Worm (Caenorhabditis elegans): ENCODE data around the gene sir-2.2.

The sir-2.2 gene

DNA sequence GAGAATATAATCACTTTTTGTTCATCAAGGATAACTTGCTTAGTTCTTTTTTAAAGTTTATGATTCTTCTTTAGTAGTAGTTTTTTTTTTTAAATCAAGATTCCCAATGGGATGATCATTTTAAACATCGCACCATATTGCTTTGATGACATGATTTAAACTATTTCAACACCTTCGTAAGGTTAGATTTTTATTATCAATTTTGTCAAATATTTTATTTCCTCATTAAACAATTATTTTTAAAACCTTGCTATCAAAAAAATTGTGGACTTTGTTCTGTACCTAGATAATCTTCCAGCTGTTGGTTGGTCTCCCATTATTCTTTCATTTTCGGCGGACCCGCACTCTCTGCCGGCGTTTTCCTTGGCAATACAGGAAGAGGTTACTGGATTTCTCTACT lies 3.5 kb downstream of the sir-2.2 start, which contains the start of gene sir-2.3:
Gene sir-2.3 (plus strand): TSS at position 301 of the 400 bp plus-strand sequence.
- no peak for TF ChIP-seq cebp-1 (GFP tag; IDR thresholded peaks at IDR 0.05)
- no peak for TF ChIP-seq cebp-1 (tag; optimal IDR thresholded peaks at IDR 0.05)
- TF ChIP-seq nhr-80 (tag; optimal IDR thresholded peaks at IDR 0.05): no peak
- TF ChIP-seq madf-3 (GFP tag; IDR thresholded peaks at IDR 0.05): no peak
- TF ChIP-seq lin-35 (GFP tag; optimal IDR thresholded peaks at IDR 0.05): no peak
- no peak for TF ChIP-seq ekl-4 (GFP tag; IDR thresholded peaks at IDR 0.05)
- TF ChIP-seq hmg-20 (GFP tag; IDR thresholded peaks at IDR 0.05): no peak
- TF ChIP-seq rpc-1 (optimal IDR thresholded peaks at IDR 0.05): no peak
- no peak for TF ChIP-seq rpc-1 (tag; optimal IDR thresholded peaks at IDR 0.05)
- TF ChIP-seq hlh-12 (tag; optimal IDR thresholded peaks at IDR 0.05): no peak
- TF ChIP-seq snpc-1.1 (tag; optimal IDR thresholded peaks at IDR 0.05; ENCODE audit: insufficient read depth): no peak
- no peak for TF ChIP-seq pha-4 (tag; optimal IDR thresholded peaks at IDR 0.05)
- no peak for TF ChIP-seq sdz-38 (tag; optimal IDR thresholded peaks at IDR 0.05)
- TF ChIP-seq ceh-40 (GFP tag; IDR thresholded peaks at IDR 0.05): no peak
- no peak for TF ChIP-seq rec-8 (tag; optimal IDR thresholded peaks at IDR 0.05)

ce11 chrX:13333835-13334234 lies 6.0 kb downstream of the sir-2.2 start, which contains the start of gene F46G10.4:
Gene F46G10.4, plus strand, starts transcription at chrX:13334046.
- TF ChIP-seq nhr-90 (tag; optimal IDR thresholded peaks at IDR 0.05) (no peak), nhr-80 (tag; optimal IDR thresholded peaks at IDR 0.05) (peak; percentile 91)

DNA sequence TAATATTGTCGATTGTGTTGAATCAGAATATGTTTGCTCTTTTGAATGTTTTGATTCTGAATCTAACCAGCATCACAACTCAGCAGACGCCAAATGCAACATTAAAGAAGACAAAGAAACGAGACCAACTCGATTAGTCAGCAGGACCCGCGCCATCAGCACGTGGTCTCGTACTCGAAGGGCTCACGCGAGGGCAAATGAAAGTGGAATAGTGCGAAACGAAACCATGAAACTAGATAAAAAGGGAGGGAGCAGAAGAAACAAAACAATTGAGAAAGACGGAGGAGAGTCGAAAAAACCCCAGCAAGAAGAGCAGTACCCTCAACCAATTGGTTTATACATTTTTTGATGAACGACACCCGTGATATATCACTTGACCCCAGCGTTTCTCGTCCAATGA lies 9.1 kb downstream of the sir-2.2 start:
- 0 out of 2 replicates have a peak, but pooled peaks have one; percentile 19 for TF ChIP-seq pbrm-1 (GFP tag; IDR thresholded peaks at IDR 0.05)
- no peak for TF ChIP-seq egl-18 (GFP tag; IDR thresholded peaks at IDR 0.05)
- no peak for TF ChIP-seq C06A6.2 (GFP tag; conservative IDR thresholded peaks at IDR 0.05)
- no peak for TF ChIP-seq F57C9.4 (tag; optimal IDR thresholded peaks at IDR 0.05)
- TF ChIP-seq hlh-12 (tag; optimal IDR thresholded peaks at IDR 0.05): no peak
- no peak for TF ChIP-seq zim-3 (tag; optimal IDR thresholded peaks at IDR 0.05)
- TF ChIP-seq ztf-3 (GFP tag; optimal IDR thresholded peaks at IDR 0.05): no peak
- TF ChIP-seq ama-1 (optimal IDR thresholded peaks at IDR 0.05): no peak
- TF ChIP-seq ama-1 (GFP tag; optimal IDR thresholded peaks at IDR 0.05): no peak

DNA sequence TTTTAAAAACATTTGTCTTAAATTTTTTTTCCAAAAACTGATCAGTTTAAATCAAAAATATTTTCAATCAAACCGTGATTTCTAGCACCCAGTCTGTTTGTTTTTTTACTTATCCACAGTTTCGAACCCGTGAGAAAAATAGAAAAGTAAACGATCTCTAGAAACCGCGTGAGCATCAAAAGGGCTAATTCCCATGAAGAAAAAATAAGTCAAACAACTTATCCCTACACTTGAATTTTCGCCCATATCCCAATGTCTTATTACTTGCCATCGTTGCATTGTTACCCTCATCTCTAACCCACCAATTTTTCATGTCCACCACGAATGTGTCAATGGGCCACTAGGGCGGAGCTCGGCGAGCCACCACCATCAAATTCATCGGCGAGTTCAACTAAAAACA lies 9.9 kb downstream of the sir-2.2 start, which contains the start of gene ptr-24:
Gene ptr-24 (plus strand): TSS at position 301 of the 400 bp plus-strand sequence.
- TF ChIP-seq nhr-179 (tag; optimal IDR thresholded peaks at IDR 0.05): no peak
- no peak for TF ChIP-seq D2030.7 (GFP tag; IDR thresholded peaks at IDR 0.05)
- no peak for TF ChIP-seq lin-40 (tag; optimal IDR thresholded peaks at IDR 0.05)
- no peak for TF ChIP-seq attf-6 (GFP tag; IDR thresholded peaks at IDR 0.05)
- no peak for TF ChIP-seq B0019.2 (GFP tag; conservative IDR thresholded peaks at IDR 0.05)
- no peak for TF ChIP-seq K11D2.4 (GFP tag; IDR thresholded peaks at IDR 0.05)
- TF ChIP-seq F22D6.2 (tag; optimal IDR thresholded peaks at IDR 0.05): no peak
- no peak for TF ChIP-seq mxl-1 (tag; optimal IDR thresholded peaks at IDR 0.05)
- no peak for TF ChIP-seq madf-6 (GFP tag; IDR thresholded peaks at IDR 0.05)
- TF ChIP-seq F57C9.4 (tag; optimal IDR thresholded peaks at IDR 0.05): no peak
- TF ChIP-seq Y67H2A.10 (GFP tag; conservative IDR thresholded peaks at IDR 0.05): no peak
- no peak for TF ChIP-seq aptf-2 (GFP tag; conservative IDR thresholded peaks at IDR 0.05)
- no peak for TF ChIP-seq tlf-1 (GFP tag; optimal IDR thresholded peaks at IDR 0.05)
- no peak for TF ChIP-seq Y56A3A.18 (GFP tag; IDR thresholded peaks at IDR 0.05)
- TF ChIP-seq T26A5.8 (tag; optimal IDR thresholded peaks at IDR 0.05): no peak

Measured in whole organism, young adult.